Worm (Caenorhabditis elegans) whole organism, late embryonic: Measurements from ENCODE around the gene atf-7.

Experiments used
- ceh-18 ChIP-seq: sonication (generic microtip); optimal IDR thresholded peaks from 2 replicates; lab custom pipeline; 2016; ENCODE audit warnings: missing genetic modification characterization, missing compliant biosample characterization
- ceh-24 ChIP-seq: sonication (generic microtip); optimal IDR thresholded peaks from 2 replicates; lab custom pipeline; 2016; ENCODE audit warnings: mild to moderate bottlenecking, missing genetic modification characterization, missing compliant biosample characterization
- che-1 ChIP-seq: sonication (generic microtip); optimal IDR thresholded peaks from 2 replicates; lab custom pipeline; 2016; ENCODE audit warnings: mild to moderate bottlenecking, missing genetic modification characterization, missing compliant biosample characterization
- dmd-4 ChIP-seq: sonication (generic microtip); optimal IDR thresholded peaks from 2 replicates; lab custom pipeline; 2016; ENCODE audit warnings: borderline replicate concordance, missing genetic modification characterization, missing compliant biosample characterization
- dve-1 ChIP-seq: sonication (generic microtip); optimal IDR thresholded peaks from 2 replicates; lab custom pipeline; 2017; ENCODE audit warnings: antibody characterized with exemption, mild to moderate bottlenecking, missing genetic modification characterization, missing compliant biosample characterization
- nhr-11 ChIP-seq: fragments of 150-350 bp; optimal IDR thresholded peaks from 2 replicates; lab custom pipeline; 2014; ENCODE audit warnings: missing biosample characterization, missing genetic modification characterization
- pha-4 ChIP-seq: fragments of 150-350 bp; optimal IDR thresholded peaks from 2 replicates; lab custom pipeline; 2018; ENCODE audit warnings: missing biosample characterization, missing genetic modification reagents, missing genetic modification characterization

- TF ChIP-seq ceh-24, result no peak
- no peak for TF ChIP-seq dve-1
- TF ChIP-seq che-1 (tag; lab: Kevin White, UChicago), result no peak
- no peak for TF ChIP-seq ceh-18
- TF ChIP-seq pha-4 (tag; lab: Kevin White, UChicago), result no peak
- no peak for TF ChIP-seq nhr-11 (tag; lab: Kevin White, UChicago)
- TF ChIP-seq dmd-4 (tag; lab: Kevin White, UChicago), result no peak
Measured at ce11 chrIII:4496085-4496484, 2.8 kb downstream of the atf-7 start.
